Worm (Caenorhabditis elegans): ENCODE results near the gene saeg-2.
A peak's percentile ranks its signal among the peaks of the same experiment; 100 is the strongest.

Gene saeg-2

ce11 chrIII:9269012-9269471 is 28.9 kb downstream of the saeg-2 start, which contains the start of gene clip-1 (continued):
- peak in 1 of 2 experiments; percentile 44 for TF ChIP-seq lsy-2 (tag; optimal IDR thresholded peaks at IDR 0.05)
- TF ChIP-seq mep-1 (tag; optimal IDR thresholded peaks at IDR 0.05) = peak; percentile 20
- TF ChIP-seq efl-1 (optimal IDR thresholded peaks at IDR 0.05) = peak; percentile 18 to 22
- no peak for TF ChIP-seq efl-1 (GFP tag; optimal IDR thresholded peaks at IDR 0.05 in 1 of 2)
- TF ChIP-seq nhr-20 (tag; optimal IDR thresholded peaks at IDR 0.05) = peak; percentile 52
- peak; percentile 53 for TF ChIP-seq snu-23 (GFP tag; optimal IDR thresholded peaks at IDR 0.05)
- peak in 1 of 3 experiments; percentile 29 for TF ChIP-seq dpl-1 (GFP tag; optimal IDR thresholded peaks at IDR 0.05)
- TF ChIP-seq Y116A8C.19 (tag; optimal IDR thresholded peaks at IDR 0.05; ENCODE audit: borderline replicate concordance) = no peak
- peak; percentile 40 for TF ChIP-seq unc-130 (tag; optimal IDR thresholded peaks at IDR 0.05)
- TF ChIP-seq nhr-85 (tag) = peak; percentile 74
- no peak for TF ChIP-seq nhr-84 (tag; optimal IDR thresholded peaks at IDR 0.05)
- peak in 1 of 2 experiments; percentile 71 for TF ChIP-seq lin-35 (GFP tag; optimal IDR thresholded peaks at IDR 0.05)

ce11 chrIII:9270183-9270582 is 30.0 kb downstream of the saeg-2 start:
- TF ChIP-seq vab-15 (tag; optimal IDR thresholded peaks at IDR 0.05) = no peak
- no peak for TF ChIP-seq efl-1 (optimal IDR thresholded peaks at IDR 0.05)
- peak in 1 of 2 experiments; percentile 42 for TF ChIP-seq efl-1 (GFP tag; optimal IDR thresholded peaks at IDR 0.05 in 1 of 2)
- TF ChIP-seq lin-14 (GFP tag; optimal IDR thresholded peaks at IDR 0.05) = peak; percentile 24
- no peak for TF ChIP-seq unc-130 (tag; optimal IDR thresholded peaks at IDR 0.05)
- TF ChIP-seq blmp-1 (tag; optimal IDR thresholded peaks at IDR 0.05) = peak; percentile 15
- no peak for TF ChIP-seq unc-30 (tag; optimal IDR thresholded peaks at IDR 0.05)
- no peak for TF ChIP-seq ceh-88 (GFP tag; IDR thresholded peaks at IDR 0.05)
- no peak for TF ChIP-seq dpl-1 (GFP tag; optimal IDR thresholded peaks at IDR 0.05)
- no peak for TF ChIP-seq grh-1 (GFP tag; IDR thresholded peaks at IDR 0.05)
- TF ChIP-seq egl-27 (tag; optimal IDR thresholded peaks at IDR 0.05) = no peak
- no peak for TF ChIP-seq egl-13 (tag; optimal IDR thresholded peaks at IDR 0.05)
- no peak for TF ChIP-seq lsy-2 (tag; optimal IDR thresholded peaks at IDR 0.05)
- no peak for TF ChIP-seq snpc-4 (tag; optimal IDR thresholded peaks at IDR 0.05)
- peak; percentile 47 for TF ChIP-seq elt-2 (tag; optimal IDR thresholded peaks at IDR 0.05)
- TF ChIP-seq pax-3 (tag; optimal IDR thresholded peaks at IDR 0.05) = no peak

- TF ChIP-seq ceh-82 (tag; optimal IDR thresholded peaks at IDR 0.05) (peak in 1 of 3 experiments; percentile 23), nhr-85 (tag) (peak; percentile 24), lin-14 (GFP tag; optimal IDR thresholded peaks at IDR 0.05) (peak; percentile 68), unc-30 (tag; optimal IDR thresholded peaks at IDR 0.05) (no peak)
These were observed 31.3 kb downstream of the saeg-2 start for ce11 chrIII:9271389-9271918.

- TF ChIP-seq ceh-82 (tag; optimal IDR thresholded peaks at IDR 0.05) (peak in 2 of 3 experiments; percentile 10 to 28), lin-35 (GFP tag; optimal IDR thresholded peaks at IDR 0.05) (no peak), lin-14 (GFP tag; optimal IDR thresholded peaks at IDR 0.05) (peak; percentile 61)
These were observed 31.9 kb downstream of the saeg-2 start for ce11 chrIII:9272107-9272506.

ce11 chrIII:9277803-9278202 is 37.6 kb downstream of the saeg-2 start:
- TF ChIP-seq blmp-1 (tag; optimal IDR thresholded peaks at IDR 0.05) = peak; percentile 68
- TF ChIP-seq ceh-63 (GFP tag; optimal IDR thresholded peaks at IDR 0.05) = no peak

ce11 chrIII:9281480-9281879 is 41.3 kb downstream of the saeg-2 start, which contains the start of gene fozi-1:
TSS of gene fozi-1 (plus strand) at chrIII:9281780.
- no peak for TF ChIP-seq ama-1 (optimal IDR thresholded peaks at IDR 0.05)
- TF ChIP-seq ets-5 (GFP tag; IDR thresholded peaks at IDR 0.05) = no peak
- TF ChIP-seq snu-23 (GFP tag; optimal IDR thresholded peaks at IDR 0.05) = no peak
- TF ChIP-seq ceh-63 (GFP tag; optimal IDR thresholded peaks at IDR 0.05) = no peak
- no peak for TF ChIP-seq irx-1 (tag; optimal IDR thresholded peaks at IDR 0.05)

- TF ChIP-seq snpc-4 (tag; optimal IDR thresholded peaks at IDR 0.05) (no peak), elt-2 (tag; optimal IDR thresholded peaks at IDR 0.05) (peak; percentile 15)
These were observed 48.4 kb downstream of the saeg-2 start for ce11 chrIII:9288540-9288939.
